Worm (Caenorhabditis elegans) whole organism, early embryonic: ENCODE data around the gene C05C8.1.

Source experiments
- B0310.2 ChIP-seq: sonication (generic microtip); optimal IDR thresholded peaks from 2 replicates; lab custom pipeline; 2016; ENCODE audit warnings: mild to moderate bottlenecking, missing genetic modification characterization, missing compliant biosample characterization
- F13C5.2 ChIP-seq: sonication (generic microtip); optimal IDR thresholded peaks from 2 replicates; lab custom pipeline; 2017; ENCODE audit warnings: mild to moderate bottlenecking, missing genetic modification characterization, inconsistent platforms, missing compliant biosample characterization
- aly-1 ChIP-seq: sonication (generic microtip); optimal IDR thresholded peaks from 2 replicates; lab custom pipeline; 2016; ENCODE audit warnings: missing genetic modification characterization, missing compliant biosample characterization
- ama-1 ChIP-seq: fragments of 150-350 bp; optimal IDR thresholded peaks from 2 replicates; lab custom pipeline; 2014
- ceh-13 ChIP-seq: fragments of 200-800 bp; sonication (Bioruptor generic); optimal IDR thresholded peaks from 2 replicates; lab custom pipeline; 2018; ENCODE audit warnings: mild to moderate bottlenecking, missing genetic modification characterization, missing compliant biosample characterization
- ceh-36 ChIP-seq: sonication (generic microtip); optimal IDR thresholded peaks from 2 replicates; lab custom pipeline; 2016; ENCODE audit warnings: missing genetic modification characterization, inconsistent platforms, missing compliant biosample characterization
- ets-7 ChIP-seq: sonication (generic microtip); optimal IDR thresholded peaks from 2 replicates; lab custom pipeline; 2016; ENCODE audit warnings: missing genotype, missing genetic modification characterization, missing compliant biosample characterization
- flt-1 ChIP-seq: fragments of 200-800 bp; sonication (Bioruptor generic); IDR thresholded peaks from 2 replicates; pipeline ENCODE4 v1.3.6; 2022; ENCODE audit warnings: missing genetic modification characterization, missing compliant biosample characterization
- hmbx-1 ChIP-seq: sonication (generic microtip); optimal IDR thresholded peaks from 2 replicates; lab custom pipeline; 2016; ENCODE audit warnings: mild to moderate bottlenecking, missing genetic modification characterization, missing compliant biosample characterization
- hmg-4 ChIP-seq: fragments of 200-800 bp; sonication (Bioruptor generic); optimal IDR thresholded peaks from 2 replicates; lab custom pipeline; 2018; ENCODE audit warnings: mild to moderate bottlenecking, missing genetic modification characterization, missing compliant biosample characterization
- hnd-1 ChIP-seq: sonication (generic microtip); optimal IDR thresholded peaks from 2 replicates; lab custom pipeline; 2016; ENCODE audit warnings: missing genetic modification characterization, missing compliant biosample characterization
- pes-1 ChIP-seq: fragments of 200-800 bp; sonication (Bioruptor generic); IDR thresholded peaks from 2 replicates; pipeline ENCODE4 v1.3.6; 2022; ENCODE audit warnings: missing genetic modification reagents, missing genetic modification characterization, missing compliant biosample characterization
- scrt-1 ChIP-seq: fragments of 200-800 bp; sonication (Bioruptor generic); IDR thresholded peaks from 2 replicates; pipeline ENCODE4 v1.3.6; 2022; ENCODE audit warnings: missing genetic modification characterization, missing compliant biosample characterization
- sea-1 ChIP-seq: fragments of 200-800 bp; sonication (Bioruptor generic); conservative IDR thresholded peaks from 2 replicates; pipeline ENCODE4 v1.3.6; 2022; ENCODE audit warnings: missing genetic modification characterization, missing compliant biosample characterization
- tbx-11 ChIP-seq: fragments of 200-800 bp; sonication (Bioruptor generic); IDR thresholded peaks from 2 replicates; pipeline ENCODE4 v1.3.6; 2022; ENCODE audit warnings: missing genetic modification characterization, missing compliant biosample characterization
- tbx-37 ChIP-seq: fragments of 200-800 bp; sonication (Bioruptor generic); conservative IDR thresholded peaks from 2 replicates; pipeline ENCODE4 v1.3.6; 2022; ENCODE audit warnings: missing genetic modification reagents, missing genetic modification characterization, missing compliant biosample characterization
- tra-4 ChIP-seq: sonication (generic microtip); optimal IDR thresholded peaks from 2 replicates; lab custom pipeline; 2017; ENCODE audit warnings: missing genetic modification characterization, missing compliant biosample characterization

The C05C8.1 gene

DNA sequence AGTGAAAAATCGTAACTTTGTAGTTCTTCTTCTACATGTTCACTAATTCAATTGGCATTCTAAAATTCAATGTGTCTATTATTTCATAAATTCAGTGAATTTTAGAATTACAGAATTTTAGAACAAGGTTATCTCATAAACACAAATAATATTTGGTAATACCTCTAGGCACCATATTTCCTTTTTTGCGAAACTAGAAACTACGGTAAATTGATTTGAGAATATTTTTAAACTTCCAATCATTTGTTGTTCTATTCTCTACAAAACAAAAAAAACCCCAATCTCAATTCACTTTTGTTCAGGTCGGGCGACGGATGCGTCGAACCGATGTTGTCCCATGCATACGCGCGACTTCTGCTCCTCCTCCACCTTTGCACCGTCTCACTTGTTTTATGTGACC lies 39.6 kb upstream of the C05C8.1 start, which contains the start of gene F09G2.1:
Gene F09G2.1, plus strand, starts transcription at position 301 of the 400 bp plus-strand sequence.
- TF ChIP-seq aly-1 (no peak), ceh-36 (tag; lab: Kevin White, UChicago) (no peak), B0310.2 (tag; lab: Kevin White, UChicago) (no peak), flt-1 (GFP tag; lab: Robert Waterston, UW) (no peak), hnd-1 (no peak), ceh-13 (GFP tag; lab: Kevin White, UChicago) (no peak), ama-1 (no peak), ets-7 (tag; lab: Kevin White, UChicago) (no peak), hmg-4 (GFP tag; lab: Kevin White, UChicago) (no peak), tra-4 (no peak), scrt-1 (no peak), sea-1 (no peak), tbx-11 (GFP tag; lab: Robert Waterston, UW) (no peak), pes-1 (GFP tag; lab: Robert Waterston, UW) (no peak), F13C5.2 (tag; lab: Kevin White, UChicago) (no peak), tbx-37 (GFP tag; lab: Robert Waterston, UW) (no peak), hmbx-1 (tag; lab: Kevin White, UChicago) (no peak)

- TF ChIP-seq aly-1 (no peak), hnd-1 (no peak), tra-4 (no peak), tbx-11 (GFP tag; lab: Robert Waterston, UW) (no peak), sea-1 (no peak), flt-1 (GFP tag; lab: Robert Waterston, UW) (no peak), ceh-13 (GFP tag; lab: Kevin White, UChicago) (no peak), ama-1 (no peak), tbx-37 (GFP tag; lab: Robert Waterston, UW) (no peak), hmg-4 (GFP tag; lab: Kevin White, UChicago) (no peak)
These were observed 38.2 kb upstream of the C05C8.1 start for ce11 chrV:7201353-7201752.

DNA sequence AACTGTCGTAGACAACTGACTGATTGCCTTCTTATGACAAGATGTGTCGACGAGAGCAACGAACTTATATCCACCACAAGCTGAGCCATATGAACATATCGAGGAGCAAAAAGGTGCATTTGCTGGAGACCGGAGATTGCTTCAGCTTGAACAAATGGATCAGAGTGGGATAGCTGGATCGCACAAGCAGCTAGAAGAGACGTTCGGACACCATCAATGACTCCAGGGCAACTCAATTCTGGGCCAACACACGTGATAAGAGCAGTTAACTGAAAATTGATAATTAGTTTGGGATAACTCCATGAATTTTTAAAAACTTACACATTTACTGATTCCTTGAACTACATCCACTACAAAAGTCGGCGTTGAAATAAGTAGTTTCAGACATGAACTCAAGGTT lies 30.6 kb upstream of the C05C8.1 start:
- TF ChIP-seq hmg-4 (GFP tag; lab: Kevin White, UChicago) (no peak), hnd-1 (no peak), aly-1 (no peak), pes-1 (GFP tag; lab: Robert Waterston, UW) (no peak), flt-1 (GFP tag; lab: Robert Waterston, UW) (no peak), tbx-37 (GFP tag; lab: Robert Waterston, UW) (no peak), B0310.2 (tag; lab: Kevin White, UChicago) (no peak), ets-7 (tag; lab: Kevin White, UChicago) (no peak), sea-1 (no peak), scrt-1 (no peak), ama-1 (no peak)

ce11 chrV:7214802-7215201 lies 24.8 kb upstream of the C05C8.1 start, which contains the start of gene soap-1:
Gene soap-1, minus strand, starts transcription at chrV:7214902.
- TF ChIP-seq B0310.2 (tag; lab: Kevin White, UChicago) (no peak), F13C5.2 (tag; lab: Kevin White, UChicago) (no peak), hmg-4 (GFP tag; lab: Kevin White, UChicago) (no peak), ets-7 (tag; lab: Kevin White, UChicago) (no peak), ama-1 (no peak), flt-1 (GFP tag; lab: Robert Waterston, UW) (no peak), tra-4 (no peak), hmbx-1 (tag; lab: Kevin White, UChicago) (no peak), sea-1 (no peak), ceh-13 (GFP tag; lab: Kevin White, UChicago) (no peak), tbx-37 (GFP tag; lab: Robert Waterston, UW) (no peak), aly-1 (no peak)

DNA sequence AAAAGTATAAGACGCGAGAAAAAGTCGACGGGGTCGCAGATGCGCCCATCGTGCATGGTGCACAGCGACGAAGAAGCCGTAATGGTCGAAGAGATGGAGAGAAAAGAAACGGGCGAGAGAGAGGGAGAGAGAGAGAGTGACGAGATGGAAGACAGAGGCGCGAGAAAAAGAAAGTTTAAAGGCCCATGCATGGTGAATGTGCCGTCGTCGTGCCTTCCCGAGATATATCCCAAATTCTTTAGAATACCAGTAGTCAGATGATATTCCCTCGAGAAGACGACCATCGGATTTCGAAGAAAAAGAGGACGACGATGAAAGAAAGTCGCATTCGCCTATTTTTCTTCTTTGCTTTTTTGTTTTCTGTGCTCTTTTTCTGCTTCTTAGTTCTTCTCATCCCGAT lies 23.6 kb upstream of the C05C8.1 start:
- TF ChIP-seq B0310.2 (tag; lab: Kevin White, UChicago) (no peak), tbx-11 (GFP tag; lab: Robert Waterston, UW) (no peak), tbx-37 (GFP tag; lab: Robert Waterston, UW) (no peak), ceh-13 (GFP tag; lab: Kevin White, UChicago) (no peak), scrt-1 (no peak), hmg-4 (GFP tag; lab: Kevin White, UChicago) (no peak)

DNA sequence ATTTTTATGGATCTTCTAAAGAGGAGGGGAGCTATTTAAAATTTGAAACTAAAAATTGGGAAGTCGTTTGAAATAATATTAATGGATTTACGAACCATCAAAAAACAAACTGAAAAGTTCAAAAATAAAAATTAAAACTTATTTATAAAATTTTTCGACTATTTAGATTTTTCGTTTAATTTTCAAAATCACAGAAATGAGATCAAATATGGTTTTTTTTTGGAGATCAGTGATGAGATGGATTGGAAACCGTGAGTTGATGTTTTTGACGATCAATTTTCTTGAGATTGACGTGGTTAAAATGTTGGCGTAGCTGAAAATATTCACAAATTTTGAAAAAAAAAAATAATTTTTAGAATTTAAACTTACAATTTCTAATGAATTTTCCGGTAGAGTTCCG lies 20.6 kb upstream of the C05C8.1 start, which contains the start of gene C13F10.5:
Gene C13F10.5, minus strand, starts transcription at position 101 of the 400 bp plus-strand sequence.
- TF ChIP-seq ama-1 (no peak), aly-1 (no peak), hmbx-1 (tag; lab: Kevin White, UChicago) (no peak), hmg-4 (GFP tag; lab: Kevin White, UChicago) (no peak), ceh-36 (tag; lab: Kevin White, UChicago) (no peak), ceh-13 (GFP tag; lab: Kevin White, UChicago) (no peak), tbx-37 (GFP tag; lab: Robert Waterston, UW) (no peak), tra-4 (no peak), tbx-11 (GFP tag; lab: Robert Waterston, UW) (no peak), pes-1 (GFP tag; lab: Robert Waterston, UW) (no peak), sea-1 (no peak), ets-7 (tag; lab: Kevin White, UChicago) (no peak), B0310.2 (tag; lab: Kevin White, UChicago) (no peak), hnd-1 (no peak)

DNA sequence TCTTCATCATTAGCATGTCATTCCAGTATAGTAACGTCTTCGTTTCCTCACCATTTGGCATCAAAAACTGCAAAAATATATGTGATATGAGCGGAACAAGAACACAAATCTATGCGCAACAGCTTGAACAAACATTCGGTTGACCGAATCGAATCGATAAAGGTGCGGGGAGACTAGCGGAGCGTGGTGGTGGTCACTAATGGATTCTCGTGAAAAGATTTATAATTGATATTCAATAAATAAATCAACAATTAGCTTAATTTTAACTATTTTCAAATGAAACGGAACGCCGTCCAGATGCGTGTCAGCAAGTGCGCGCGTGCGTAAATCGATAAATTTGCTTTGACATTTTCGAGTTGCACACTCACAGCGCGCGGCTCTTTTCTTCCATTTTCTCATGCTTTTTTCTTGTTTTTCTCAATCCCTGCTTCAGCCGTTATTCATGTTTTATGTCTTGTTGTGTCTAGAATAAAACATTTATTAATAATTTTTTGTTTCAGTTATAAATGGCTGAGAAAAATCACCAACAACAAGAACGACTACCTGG lies 18.5 kb upstream of the C05C8.1 start, which contains the start of the genes C13F10.8, C13F10.6 and kxd-1:
Gene C13F10.8, minus strand, starts transcription at position 51 of the 547 bp plus-strand sequence.
Gene C13F10.6, minus strand, starts transcription at position 67 of the 547 bp plus-strand sequence.
Gene kxd-1, plus strand, starts transcription at position 497 of the 547 bp plus-strand sequence.
- TF ChIP-seq hmbx-1 (tag; lab: Kevin White, UChicago) (no peak), hmg-4 (GFP tag; lab: Kevin White, UChicago) (peak; percentile 4), tra-4 (no peak)

ce11 chrV:7223152-7223551 lies 16.4 kb upstream of the C05C8.1 start, which contains the start of gene C13F10.7:
Gene C13F10.7, minus strand, starts transcription at chrV:7223252.
- TF ChIP-seq F13C5.2 (tag; lab: Kevin White, UChicago) (no peak), tra-4 (no peak), hnd-1 (no peak), hmg-4 (GFP tag; lab: Kevin White, UChicago) (no peak), tbx-37 (GFP tag; lab: Robert Waterston, UW) (no peak), pes-1 (GFP tag; lab: Robert Waterston, UW) (no peak), scrt-1 (no peak), ceh-36 (tag; lab: Kevin White, UChicago) (no peak), ama-1 (no peak), sea-1 (no peak), ets-7 (tag; lab: Kevin White, UChicago) (no peak), B0310.2 (tag; lab: Kevin White, UChicago) (no peak), hmbx-1 (tag; lab: Kevin White, UChicago) (no peak), aly-1 (no peak)
